Fruit fly (Drosophila melanogaster) whole organism, larva: ENCODE data around the gene CG17211.

Experiments used
- noc ChIP-seq: fragments of 200-800 bp; sonication (Bioruptor generic); optimal IDR thresholded peaks from 3 replicates; lab custom pipeline; 2019; ENCODE audit warnings: missing biosample characterization, mild to moderate bottlenecking, missing genetic modification characterization, moderate library complexity

Gene CG17211

dm6 chr2L:12114159-12114558 is at the start of gene CG17211:
Gene CG17211 (plus strand): TSS chr2L:12114360.
- TF ChIP-seq noc (tag; lab: Kevin White, UChicago), result no peak

dm6 chr2L:12065683-12066386 is 48.3 kb upstream of the CG17211 start:
- TF ChIP-seq noc (tag; lab: Kevin White, UChicago), result no peak

- TF ChIP-seq noc (tag; lab: Kevin White, UChicago), result no peak
Observed at dm6 chr2L:12066617-12067251, 47.4 kb upstream of the CG17211 start, which contains the start of gene firl. Gene firl (minus strand): TSS chr2L:12066775.

- no peak for TF ChIP-seq noc (tag; lab: Kevin White, UChicago)
Observed at dm6 chr2L:12075850-12076249, 38.3 kb upstream of the CG17211 start, which contains the start of gene CG14947. Gene CG14947 (plus strand): TSS chr2L:12076100.

- no peak for TF ChIP-seq noc (tag; lab: Kevin White, UChicago)
Observed at dm6 chr2L:12078123-12078658, 36.0 kb upstream of the CG17211 start.

dm6 chr2L:12078695-12079094 is 35.5 kb upstream of the CG17211 start:
- TF ChIP-seq noc (tag; lab: Kevin White, UChicago), result no peak

- TF ChIP-seq noc (tag; lab: Kevin White, UChicago), result no peak
Observed at dm6 chr2L:12079827-12080381, 34.3 kb upstream of the CG17211 start.

dm6 chr2L:12081118-12081665 is 33.0 kb upstream of the CG17211 start:
- no peak for TF ChIP-seq noc (tag; lab: Kevin White, UChicago)

- TF ChIP-seq noc (tag; lab: Kevin White, UChicago), result no peak
Observed at dm6 chr2L:12085010-12085409, 29.1 kb upstream of the CG17211 start.

- TF ChIP-seq noc (tag; lab: Kevin White, UChicago), result no peak
Observed at dm6 chr2L:12085619-12086171, 28.5 kb upstream of the CG17211 start, which contains the start of gene prd. Gene prd (minus strand): TSS chr2L:12085827.

dm6 chr2L:12087442-12087841 is 26.7 kb upstream of the CG17211 start:
- no peak for TF ChIP-seq noc (tag; lab: Kevin White, UChicago)

- TF ChIP-seq noc (tag; lab: Kevin White, UChicago), result no peak
Observed at dm6 chr2L:12089145-12089544, 25.0 kb upstream of the CG17211 start.

- no peak for TF ChIP-seq noc (tag; lab: Kevin White, UChicago)
Observed at dm6 chr2L:12091522-12091921, 22.6 kb upstream of the CG17211 start, which contains the start of gene Pex19. Gene Pex19 (plus strand): TSS chr2L:12091822.

dm6 chr2L:12092041-12092440 is 22.1 kb upstream of the CG17211 start:
- no peak for TF ChIP-seq noc (tag; lab: Kevin White, UChicago)

- no peak for TF ChIP-seq noc (tag; lab: Kevin White, UChicago)
Observed at dm6 chr2L:12092719-12093118, 21.4 kb upstream of the CG17211 start.

dm6 chr2L:12093652-12094051 is 20.5 kb upstream of the CG17211 start:
- no peak for TF ChIP-seq noc (tag; lab: Kevin White, UChicago)
